Worm (Caenorhabditis elegans) whole organism, L2 larva: ENCODE measurements around the gene arrd-10.

ENCODE experiments used
- R02D3.7 ChIP-seq: fragments of 150-350 bp; optimal IDR thresholded peaks from 2 replicates; lab custom pipeline; 2014; ENCODE audit warnings: missing biosample characterization, missing genetic modification characterization
- elt-1 ChIP-seq: fragments of 150-350 bp; optimal IDR thresholded peaks from 2 replicates; lab custom pipeline; 2014; ENCODE audit warnings: missing biosample characterization, missing genetic modification characterization
- fos-1 ChIP-seq: fragments of 150-350 bp; optimal IDR thresholded peaks from 2 replicates; lab custom pipeline; 2014; ENCODE audit warnings: missing biosample characterization, missing genetic modification characterization
- lin-11 ChIP-seq: fragments of 150-350 bp; sonication (generic microtip); optimal IDR thresholded peaks from 2 replicates; lab custom pipeline; 2014; ENCODE audit warnings: missing biosample characterization, missing genetic modification characterization, inconsistent platforms, mixed read lengths
- lin-39 ChIP-seq: fragments of 150-350 bp; optimal IDR thresholded peaks from 2 replicates; lab custom pipeline; 2014; ENCODE audit warnings: missing biosample characterization, missing genetic modification reagents, missing genetic modification characterization
- mdl-1 ChIP-seq, 2 experiments: fragments of 150-350 bp in 1 of 2; sonication (generic microtip) in 1 of 2; optimal IDR thresholded peaks; 2 replicates each; lab custom pipeline; 2017; ENCODE audit warnings: missing biosample characterization in 2 of 2, missing genetic modification characterization in 2 of 2
- nhr-10 ChIP-seq: sonication (generic microtip); optimal IDR thresholded peaks from 2 replicates; lab custom pipeline; 2017; ENCODE audit warnings: missing biosample characterization, missing genetic modification characterization
- nhr-12 ChIP-seq: fragments of 150-350 bp; optimal IDR thresholded peaks from 2 replicates; lab custom pipeline; 2014; ENCODE audit warnings: missing biosample characterization, missing genetic modification characterization
- nhr-25 ChIP-seq: fragments of 150-350 bp; sonication (generic microtip); optimal IDR thresholded peaks from 3 replicates; lab custom pipeline; 2014; ENCODE audit warnings: missing biosample characterization, missing genetic modification characterization
- unc-39 ChIP-seq: fragments of 150-350 bp; optimal IDR thresholded peaks from 2 replicates; lab custom pipeline; 2014; ENCODE audit warnings: missing biosample characterization, missing genetic modification characterization
- zag-1 ChIP-seq: fragments of 150-350 bp; optimal IDR thresholded peaks from 2 replicates; lab custom pipeline; 2014; ENCODE audit warnings: missing biosample characterization, missing genetic modification characterization
- ztf-11 ChIP-seq: sonication (generic microtip); optimal IDR thresholded peaks from 2 replicates; lab custom pipeline; 2017; ENCODE audit warnings: missing biosample characterization, missing genetic modification characterization

- TF ChIP-seq lin-39 (tag; lab: Kevin White, UChicago): no peak
- TF ChIP-seq elt-1: no peak
- peak; percentile 36 for TF ChIP-seq nhr-25 (tag; lab: Kevin White, UChicago)
- TF ChIP-seq nhr-12 (tag; lab: Kevin White, UChicago): no peak
- no peak for TF ChIP-seq ztf-11 (tag; lab: Kevin White, UChicago)
- TF ChIP-seq unc-39 (tag; lab: Kevin White, UChicago): no peak
- TF ChIP-seq R02D3.7 (tag; lab: Kevin White, UChicago): no peak
- TF ChIP-seq mdl-1 (tag; optimal IDR thresholded peaks at IDR 0.05; lab: Kevin White, UChicago): no peak
- TF ChIP-seq lin-11 (tag; lab: Kevin White, UChicago): no peak
- no peak for TF ChIP-seq zag-1
- TF ChIP-seq fos-1 (tag; lab: Kevin White, UChicago): peak; percentile 30
- TF ChIP-seq nhr-10 (tag; lab: Kevin White, UChicago): no peak
Observed at ce11 chrII:12914514-12915075, 25.3 kb upstream of the arrd-10 start, which contains the start of gene F35C5.12.
